Fruit fly (Drosophila melanogaster) whole organism: ENCODE data around the gene CG31102.

Experiments used
- CG8478 ChIP-seq: fragments of >200 bp; optimal IDR thresholded peaks from 2 replicates; lab custom pipeline; 2018; ENCODE audit warnings: inconsistent platforms
- EcR ChIP-seq, 2 experiments: fragments of >200 bp; optimal IDR thresholded peaks; 2 replicates each; lab custom pipeline; 2017; ENCODE audit warnings: missing biosample characterization in 2 of 2, missing genetic modification characterization in 2 of 2, missing genetic modification reagents in 2 of 2
- pan ChIP-seq: fragments of >200 bp; optimal IDR thresholded peaks from 2 replicates; lab custom pipeline; 2017
- psq ChIP-seq: fragments of >200 bp; optimal IDR thresholded peaks from 2 replicates; lab custom pipeline; 2017
- usp ChIP-seq: fragments of >200 bp; optimal IDR thresholded peaks from 2 replicates; lab custom pipeline; 2017; ENCODE audit warnings: missing biosample characterization, missing genetic modification characterization, mixed read lengths

- TF ChIP-seq EcR (GFP tag; optimal IDR thresholded peaks at IDR 0.05; lab: Kevin White, UChicago), result no peak
- no peak for TF ChIP-seq usp (GFP tag; lab: Kevin White, UChicago)
- TF ChIP-seq psq (lab: Kevin White, UChicago), result no peak
- TF ChIP-seq CG8478 (lab: Kevin White, UChicago), result no peak
- no peak for TF ChIP-seq pan (lab: Kevin White, UChicago)
Measured at dm6 chr3R:25285173-25285572, 10.2 kb downstream of the CG31102 start, which contains the start of gene CG31104.
